Worm (Caenorhabditis elegans) whole organism, L3 larva: ENCODE data around the gene srz-66.

ENCODE experiments used
- ZK546.5 ChIP-seq: sonication (generic microtip); optimal IDR thresholded peaks from 2 replicates; lab custom pipeline; 2017; ENCODE audit warnings: missing biosample characterization, missing genetic modification characterization
- aly-2 ChIP-seq: fragments of 150-350 bp; optimal IDR thresholded peaks from 2 replicates; lab custom pipeline; 2014; ENCODE audit warnings: missing biosample characterization, missing genetic modification characterization
- ama-1 ChIP-seq: fragments of 150-350 bp; optimal IDR thresholded peaks from 2 replicates; lab custom pipeline; 2018
- ceh-16 ChIP-seq: sonication (generic microtip); optimal IDR thresholded peaks from 2 replicates; lab custom pipeline; 2017; ENCODE audit warnings: missing biosample characterization, missing genetic modification characterization
- ceh-28 ChIP-seq: fragments of 150-350 bp; optimal IDR thresholded peaks from 2 replicates; lab custom pipeline; 2014; ENCODE audit warnings: missing biosample characterization, missing genetic modification reagents, missing genetic modification characterization
- ceh-9 ChIP-seq: sonication (generic microtip); optimal IDR thresholded peaks from 2 replicates; lab custom pipeline; 2018; ENCODE audit warnings: missing biosample characterization, missing genetic modification characterization
- daf-12 ChIP-seq: fragments of 150-350 bp; optimal IDR thresholded peaks from 2 replicates; lab custom pipeline; 2014; ENCODE audit warnings: missing biosample characterization, missing genetic modification reagents, missing genetic modification characterization
- egl-27 ChIP-seq: sonication (generic microtip); optimal IDR thresholded peaks from 4 replicates; lab custom pipeline; 2017; ENCODE audit warnings: missing biosample characterization, missing genetic modification reagents, missing genetic modification characterization
- egl-5 ChIP-seq: fragments of 150-350 bp; optimal IDR thresholded peaks from 2 replicates; lab custom pipeline; 2017; ENCODE audit warnings: missing biosample characterization, missing genetic modification reagents, missing genetic modification characterization, inconsistent platforms
- elt-1 ChIP-seq: fragments of 150-350 bp; optimal IDR thresholded peaks from 2 replicates; lab custom pipeline; 2014; ENCODE audit warnings: missing biosample characterization, missing genetic modification characterization
- elt-2 ChIP-seq: sonication (generic microtip); optimal IDR thresholded peaks from 2 replicates; lab custom pipeline; 2016; ENCODE audit warnings: missing genetic modification reagents, mild to moderate bottlenecking, missing genetic modification characterization, missing compliant biosample characterization
- elt-3 ChIP-seq, 3 experiments: fragments of 150-350 bp in 1 of 3; sonication (generic microtip) in 2 of 3; optimal IDR thresholded peaks; 2 replicates in 2 of 3; 4 replicates in 1 of 3; lab custom pipeline; 2014 to 2017; ENCODE audit warnings: missing biosample characterization in 3 of 3, missing genetic modification characterization in 3 of 3
- fkh-10 ChIP-seq: sonication (generic microtip); optimal IDR thresholded peaks from 2 replicates; lab custom pipeline; 2017; ENCODE audit warnings: missing biosample characterization, missing genetic modification reagents, missing genetic modification characterization
- fos-1 ChIP-seq: fragments of 150-350 bp; optimal IDR thresholded peaks from 2 replicates; lab custom pipeline; 2014; ENCODE audit warnings: missing biosample characterization, missing genetic modification characterization
- hmg-11 ChIP-seq: sonication (generic microtip); optimal IDR thresholded peaks from 2 replicates; lab custom pipeline; 2016; ENCODE audit warnings: missing genetic modification characterization, missing compliant biosample characterization
- jun-1 ChIP-seq: fragments of 150-350 bp; optimal IDR thresholded peaks from 2 replicates; lab custom pipeline; 2014; ENCODE audit warnings: missing biosample characterization, missing genetic modification reagents, missing genetic modification characterization
- lin-15B ChIP-seq: fragments of 150-350 bp; optimal IDR thresholded peaks from 2 replicates; lab custom pipeline; 2014; ENCODE audit warnings: missing biosample characterization, missing genetic modification characterization
- lsy-12 ChIP-seq: sonication (generic microtip); optimal IDR thresholded peaks from 2 replicates; lab custom pipeline; 2016; ENCODE audit warnings: mild to moderate bottlenecking, missing genetic modification characterization, missing compliant biosample characterization
- mdl-1 ChIP-seq: fragments of 150-350 bp; optimal IDR thresholded peaks from 2 replicates; lab custom pipeline; 2014; ENCODE audit warnings: missing biosample characterization, missing genetic modification characterization
- mml-1 ChIP-seq: fragments of 150-350 bp; sonication (generic microtip); optimal IDR thresholded peaks from 3 replicates; lab custom pipeline; 2014; ENCODE audit warnings: missing biosample characterization, missing genetic modification characterization
- nfya-1 ChIP-seq: sonication (generic microtip); optimal IDR thresholded peaks from 2 replicates; lab custom pipeline; 2017; ENCODE audit warnings: missing genetic modification characterization, mild to moderate bottlenecking, missing compliant biosample characterization, antibody characterized with exemption, moderate library complexity; ENCODE audit not compliant: insufficient read depth
- nhr-12 ChIP-seq: fragments of 150-350 bp; optimal IDR thresholded peaks from 2 replicates; lab custom pipeline; 2014; ENCODE audit warnings: missing biosample characterization, missing genetic modification characterization
- nhr-23 ChIP-seq: fragments of 150-350 bp; optimal IDR thresholded peaks from 2 replicates; lab custom pipeline; 2014; ENCODE audit warnings: missing biosample characterization, missing genetic modification reagents, missing genetic modification characterization
- nhr-237 ChIP-seq: fragments of 150-350 bp; optimal IDR thresholded peaks from 2 replicates; lab custom pipeline; 2014; ENCODE audit warnings: missing biosample characterization, missing genetic modification characterization
- nhr-25 ChIP-seq: sonication (generic microtip); optimal IDR thresholded peaks from 2 replicates; lab custom pipeline; 2017; ENCODE audit warnings: missing biosample characterization, missing genetic modification characterization
- nhr-67 ChIP-seq: fragments of 150-350 bp; optimal IDR thresholded peaks from 2 replicates; lab custom pipeline; 2014; ENCODE audit warnings: missing biosample characterization, missing genetic modification characterization
- nhr-76 ChIP-seq: fragments of 150-350 bp; sonication (generic microtip); optimal IDR thresholded peaks from 5 replicates; lab custom pipeline; 2014; ENCODE audit warnings: missing biosample characterization, missing genetic modification characterization
- nhr-77 ChIP-seq: fragments of 150-350 bp; optimal IDR thresholded peaks from 2 replicates; lab custom pipeline; 2014; ENCODE audit warnings: missing biosample characterization, missing genetic modification characterization
- pha-4 ChIP-seq: fragments of 150-350 bp; optimal IDR thresholded peaks from 2 replicates; lab custom pipeline; 2014; ENCODE audit warnings: missing biosample characterization, missing genetic modification reagents, missing genetic modification characterization
- snpc-4 ChIP-seq: fragments of 150-350 bp; optimal IDR thresholded peaks from 2 replicates; lab custom pipeline; 2014; ENCODE audit warnings: missing biosample characterization, missing genetic modification characterization
- tbx-2 ChIP-seq: sonication (generic microtip); optimal IDR thresholded peaks from 2 replicates; lab custom pipeline; 2016; ENCODE audit warnings: mild to moderate bottlenecking, missing genetic modification characterization, missing compliant biosample characterization
- unc-62 ChIP-seq: fragments of 150-350 bp; sonication (generic microtip); optimal IDR thresholded peaks from 4 replicates; lab custom pipeline; 2014; ENCODE audit warnings: missing biosample characterization, missing genetic modification reagents, missing genetic modification characterization
- ztf-11 ChIP-seq: fragments of 150-350 bp; optimal IDR thresholded peaks from 2 replicates; lab custom pipeline; 2014; ENCODE audit warnings: missing biosample characterization, missing genetic modification characterization
- ztf-4 ChIP-seq: fragments of 150-350 bp; optimal IDR thresholded peaks from 2 replicates; lab custom pipeline; 2014; ENCODE audit warnings: missing biosample characterization, missing genetic modification characterization

Gene srz-66

DNA sequence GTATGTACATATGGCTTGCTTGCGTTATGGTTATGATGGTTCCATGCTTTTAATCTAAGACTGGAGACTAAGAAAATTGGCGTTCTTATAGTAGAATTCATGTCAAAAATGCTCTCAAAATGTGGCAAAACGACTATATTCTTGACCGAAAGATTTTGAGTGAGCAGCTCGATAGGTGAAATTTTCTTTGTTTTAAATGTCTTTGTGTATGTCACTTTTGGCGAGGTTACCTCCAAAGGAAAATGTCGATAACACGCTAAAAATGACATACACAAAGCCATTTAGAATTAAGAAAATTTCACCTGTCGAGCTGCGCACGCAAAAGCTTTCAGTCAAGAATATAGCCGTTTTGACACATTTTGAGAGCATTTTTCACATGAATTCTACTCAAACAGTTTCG, at the start of gene srz-66:
srz-66 (minus strand) TSS at position 101 of the 400 bp plus-strand sequence.
- TF ChIP-seq hmg-11 (tag; lab: Kevin White, UChicago) = no peak
- TF ChIP-seq lsy-12 = no peak
- TF ChIP-seq aly-2 = no peak
- TF ChIP-seq ama-1 (lab: Kevin White, UChicago) = no peak
- no peak for TF ChIP-seq snpc-4 (tag; lab: Kevin White, UChicago)
- TF ChIP-seq nhr-76 (tag; lab: Kevin White, UChicago) = no peak
- TF ChIP-seq nhr-23 (tag; lab: Kevin White, UChicago) = no peak
- no peak for TF ChIP-seq ceh-28 (tag; lab: Kevin White, UChicago)
- TF ChIP-seq tbx-2 (tag; lab: Kevin White, UChicago) = no peak
- TF ChIP-seq ztf-4 (tag; lab: Kevin White, UChicago) = no peak

DNA sequence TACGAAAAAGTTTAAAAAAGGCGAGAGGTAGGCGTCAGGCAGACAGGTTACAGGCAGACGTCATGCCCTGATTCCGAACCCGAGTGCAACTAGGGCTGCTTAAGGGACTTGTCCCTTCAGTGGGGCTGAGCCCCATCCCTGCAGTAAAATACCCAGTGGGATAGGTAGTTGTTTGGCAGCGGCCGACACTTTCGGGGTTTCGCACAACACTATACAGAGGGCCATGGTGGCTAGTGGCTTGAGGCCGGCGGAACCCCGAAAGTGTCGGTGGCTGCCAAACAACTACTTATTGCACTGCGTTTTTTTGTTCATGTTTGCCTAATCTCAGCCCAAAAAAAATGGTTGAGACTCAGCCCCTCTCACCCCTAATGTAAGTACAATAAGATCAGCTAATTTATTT, 48.2 kb upstream of the srz-66 start:
- TF ChIP-seq ceh-9 (tag; lab: Kevin White, UChicago) = no peak
- no peak for TF ChIP-seq ceh-28 (tag; lab: Kevin White, UChicago)
- TF ChIP-seq nhr-76 (tag; lab: Kevin White, UChicago) = no peak
- TF ChIP-seq lin-15B (tag; lab: Kevin White, UChicago) = no peak
- TF ChIP-seq egl-5 (tag; lab: Kevin White, UChicago) = no peak
- no peak for TF ChIP-seq nhr-77
- TF ChIP-seq ZK546.5 (tag; lab: Kevin White, UChicago) = no peak
- TF ChIP-seq tbx-2 (tag; lab: Kevin White, UChicago) = no peak
- no peak for TF ChIP-seq nfya-1 (tag; lab: Kevin White, UChicago)
- TF ChIP-seq unc-62 (GFP tag; lab: Kevin White, UChicago) = no peak
- no peak for TF ChIP-seq nhr-237 (tag; lab: Kevin White, UChicago)
- TF ChIP-seq nhr-25 (tag; lab: Kevin White, UChicago) = no peak
- TF ChIP-seq ztf-11 (tag; lab: Kevin White, UChicago) = no peak
- no peak for TF ChIP-seq mdl-1 (tag; lab: Kevin White, UChicago)
- no peak for TF ChIP-seq daf-12 (tag; lab: Kevin White, UChicago)
- TF ChIP-seq, all 47 proteins: peak for 0

DNA sequence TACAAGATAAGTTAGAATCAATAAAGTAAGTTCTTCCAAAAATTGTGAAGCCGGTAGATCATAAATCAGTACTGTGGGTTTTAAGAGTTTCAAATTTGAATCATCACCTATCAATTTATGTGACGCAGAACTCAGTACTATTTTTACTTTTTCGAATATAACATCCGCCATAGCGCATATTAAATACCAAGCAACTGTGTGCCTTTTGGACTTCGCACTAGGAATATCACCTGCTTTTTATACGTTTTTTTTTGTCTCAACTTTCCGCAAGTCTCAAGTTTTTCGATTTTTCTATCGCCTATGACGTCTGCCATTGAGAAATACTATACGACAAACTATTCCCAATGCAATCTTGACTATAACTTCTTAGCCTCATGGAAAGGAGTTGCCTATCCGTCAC, 45.4 kb upstream of the srz-66 start, which contains the start of gene srh-113:
srh-113 (plus strand) TSS at position 301 of the 400 bp plus-strand sequence.
- no peak for TF ChIP-seq nfya-1 (tag; lab: Kevin White, UChicago)
- TF ChIP-seq, all 47 proteins: peak for 0

DNA sequence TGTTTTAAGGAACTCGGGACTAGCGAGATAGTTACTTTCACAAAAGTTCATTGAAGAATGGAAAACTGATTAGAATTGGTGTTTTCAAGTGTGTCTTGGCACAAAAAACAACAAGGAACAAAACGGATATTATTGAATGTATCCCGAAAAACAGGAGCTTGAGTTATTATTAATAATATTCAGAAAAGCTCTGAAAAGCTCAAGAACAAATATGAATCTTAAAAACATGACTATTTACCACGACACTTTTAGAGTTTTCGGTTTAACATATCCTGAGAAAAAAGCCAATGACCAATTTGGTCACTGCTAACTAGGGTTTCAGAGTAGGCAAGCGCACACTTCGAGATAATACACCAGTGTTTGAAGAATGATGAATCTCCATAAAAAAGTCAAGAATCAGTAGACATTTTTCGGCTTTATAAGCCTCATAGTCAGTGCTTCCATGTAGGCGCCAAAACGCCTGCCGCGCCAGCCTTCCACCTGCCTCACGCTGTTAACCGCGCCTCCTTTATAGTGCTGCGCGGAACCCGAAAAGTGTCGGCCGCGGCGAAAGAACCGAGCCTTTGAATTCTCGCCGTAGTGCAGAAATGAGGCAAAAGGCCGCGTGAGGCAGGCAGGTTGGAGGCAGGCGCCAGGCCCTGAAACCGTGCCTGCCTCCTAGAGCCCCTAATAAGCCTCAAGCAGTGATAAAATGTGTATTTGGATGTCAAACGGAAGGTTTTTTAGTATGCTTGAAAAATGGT, 44.8 kb upstream of the srz-66 start, which contains the start of gene srh-236:
srh-236 (minus strand) TSS at position 51 of the 743 bp plus-strand sequence.
- TF ChIP-seq fkh-10 (no peak), unc-62 (GFP tag; lab: Kevin White, UChicago) (no peak), nhr-77 (no peak), jun-1 (tag; lab: Kevin White, UChicago) (no peak), nhr-237 (tag; lab: Kevin White, UChicago) (no peak), egl-27 (tag; lab: Kevin White, UChicago) (no peak), ceh-16 (no peak), ama-1 (lab: Kevin White, UChicago) (no peak), daf-12 (tag; lab: Kevin White, UChicago) (no peak), elt-2 (tag; lab: Kevin White, UChicago) (no peak), tbx-2 (tag; lab: Kevin White, UChicago) (no peak), hmg-11 (tag; lab: Kevin White, UChicago) (no peak), nhr-23 (tag; lab: Kevin White, UChicago) (no peak), fos-1 (tag; lab: Kevin White, UChicago) (no peak), mdl-1 (tag; lab: Kevin White, UChicago) (no peak), lin-15B (tag; lab: Kevin White, UChicago) (no peak)

DNA sequence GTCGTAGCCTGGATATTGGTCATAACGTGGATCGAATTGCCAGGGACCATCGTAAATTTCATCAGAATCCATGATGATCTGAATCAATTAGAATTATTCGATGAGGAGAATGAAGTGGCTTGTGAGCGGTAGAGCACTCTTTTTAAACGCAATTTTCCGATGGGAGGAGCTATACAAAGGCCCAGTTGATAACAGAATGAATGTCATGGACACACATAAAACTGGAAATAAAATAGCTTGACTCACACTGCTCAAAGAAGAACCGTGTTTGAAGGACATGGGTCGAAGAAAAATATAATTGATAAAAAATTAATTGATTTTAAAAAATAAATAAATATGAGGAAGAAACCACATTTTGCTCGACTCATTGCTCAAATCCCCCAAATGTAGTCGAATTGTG, 40.7 kb upstream of the srz-66 start, which contains the start of gene Y68A4A.13:
Y68A4A.13 (minus strand) TSS at position 101 of the 400 bp plus-strand sequence.
- TF ChIP-seq nhr-12 (no peak), aly-2 (no peak), ama-1 (lab: Kevin White, UChicago) (no peak), lsy-12 (no peak), ceh-28 (tag; lab: Kevin White, UChicago) (no peak), nhr-67 (no peak), mml-1 (no peak), ztf-11 (tag; lab: Kevin White, UChicago) (no peak), hmg-11 (tag; lab: Kevin White, UChicago) (no peak), pha-4 (no peak), fos-1 (tag; lab: Kevin White, UChicago) (no peak), elt-2 (tag; lab: Kevin White, UChicago) (no peak), nhr-76 (tag; lab: Kevin White, UChicago) (no peak), elt-1 (tag; lab: Kevin White, UChicago) (no peak), elt-3 (tag; optimal IDR thresholded peaks at IDR 0.05; lab: Kevin White, UChicago) (no peak)
